Fruit fly (Drosophila melanogaster) whole organism, adult: ENCODE results near the gene RapGAP1.

Experiments
- CG5204 ChIP-seq: fragments of 200-800 bp; sonication (Bioruptor generic); optimal IDR thresholded peaks from 2 replicates; lab custom pipeline; 2016; ENCODE audit warnings: missing biosample characterization, missing genetic modification characterization
- Hr96 ChIP-seq: fragments of 200-800 bp; sonication (Bioruptor generic); optimal IDR thresholded peaks from 2 replicates; lab custom pipeline; 2016; ENCODE audit warnings: missing biosample characterization, missing genetic modification characterization

DNA sequence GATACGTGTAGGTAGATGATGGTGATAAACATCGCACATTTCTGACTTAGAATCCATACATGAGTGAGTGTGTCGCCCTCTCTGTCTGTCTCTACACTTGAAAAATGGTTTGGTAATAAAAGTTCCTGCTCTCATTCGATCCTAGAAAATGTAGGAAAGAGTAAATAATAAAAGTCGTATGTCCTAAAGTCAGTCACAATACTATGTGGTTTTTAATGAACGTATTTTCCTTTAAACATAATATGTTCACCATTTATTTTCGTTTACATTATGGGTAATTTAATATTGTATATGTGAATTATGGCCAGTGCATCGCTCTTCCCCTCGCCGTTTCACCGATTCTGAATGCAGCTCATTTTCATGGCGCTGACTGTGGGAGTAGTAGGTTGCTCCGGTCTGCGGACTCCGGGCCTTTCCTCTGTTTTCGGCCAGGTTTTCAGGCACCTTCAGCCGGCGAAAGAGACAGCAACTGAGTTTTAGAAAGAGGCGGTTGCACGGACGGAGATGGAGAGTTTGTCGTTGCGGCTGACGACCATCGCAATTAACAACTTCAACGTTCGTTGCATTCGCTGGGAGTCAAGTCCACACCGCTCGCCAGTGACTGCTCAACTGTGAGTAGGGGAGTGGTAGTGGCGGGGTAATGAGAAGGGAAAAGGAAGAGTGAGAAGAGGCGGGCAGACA is 46.0 kb downstream of the RapGAP1 start:
- TF ChIP-seq CG5204, result no peak
- no peak for TF ChIP-seq Hr96 (GFP tag; lab: Kevin White, UChicago)
